Worm (Caenorhabditis elegans) whole organism, late embryonic: ENCODE measurements around the gene F36H1.12.

ENCODE experiments used
- C08G9.2 ChIP-seq: sonication (generic microtip); optimal IDR thresholded peaks from 2 replicates; lab custom pipeline; 2016; ENCODE audit warnings: mild to moderate bottlenecking, missing genetic modification characterization, moderate library complexity, missing compliant biosample characterization
- F13H6.1 ChIP-seq: sonication (generic microtip); optimal IDR thresholded peaks from 2 replicates; lab custom pipeline; 2016; ENCODE audit warnings: missing genetic modification characterization, missing compliant biosample characterization
- K09A11.1 ChIP-seq: sonication (generic microtip); optimal IDR thresholded peaks from 2 replicates; lab custom pipeline; 2017; ENCODE audit warnings: antibody characterized with exemption, mild to moderate bottlenecking, missing genetic modification characterization, missing compliant biosample characterization; ENCODE audit not compliant: insufficient read depth
- ama-1 ChIP-seq: fragments of 150-350 bp; optimal IDR thresholded peaks from 2 replicates; lab custom pipeline; 2014
- ceh-14 ChIP-seq: sonication (generic microtip); optimal IDR thresholded peaks from 2 replicates; lab custom pipeline; 2016; ENCODE audit warnings: missing genotype, missing genetic modification characterization, missing compliant biosample characterization
- ceh-18 ChIP-seq: sonication (generic microtip); optimal IDR thresholded peaks from 2 replicates; lab custom pipeline; 2016; ENCODE audit warnings: missing genetic modification characterization, missing compliant biosample characterization
- ceh-2 ChIP-seq: sonication (generic microtip); optimal IDR thresholded peaks from 2 replicates; lab custom pipeline; 2016; ENCODE audit warnings: missing genotype, missing genetic modification characterization, missing compliant biosample characterization
- ceh-31 ChIP-seq: sonication (generic microtip); optimal IDR thresholded peaks from 2 replicates; lab custom pipeline; 2016; ENCODE audit warnings: missing genetic modification characterization, missing compliant biosample characterization
- ceh-34 ChIP-seq: sonication (generic microtip); optimal IDR thresholded peaks from 2 replicates; lab custom pipeline; 2016; ENCODE audit warnings: mild to moderate bottlenecking, missing genetic modification characterization, missing compliant biosample characterization
- ceh-48 ChIP-seq: sonication (generic microtip); optimal IDR thresholded peaks from 2 replicates; lab custom pipeline; 2016; ENCODE audit warnings: missing genetic modification characterization, inconsistent platforms, missing compliant biosample characterization
- ceh-6 ChIP-seq: fragments of 200-800 bp; sonication (Bioruptor generic); optimal IDR thresholded peaks from 2 replicates; lab custom pipeline; 2018; ENCODE audit warnings: mild to moderate bottlenecking, missing genetic modification characterization, missing compliant biosample characterization
- che-1 ChIP-seq: sonication (generic microtip); optimal IDR thresholded peaks from 2 replicates; lab custom pipeline; 2016; ENCODE audit warnings: mild to moderate bottlenecking, missing genetic modification characterization, missing compliant biosample characterization
- dve-1 ChIP-seq: sonication (generic microtip); optimal IDR thresholded peaks from 2 replicates; lab custom pipeline; 2017; ENCODE audit warnings: antibody characterized with exemption, mild to moderate bottlenecking, missing genetic modification characterization, missing compliant biosample characterization
- elt-2 ChIP-seq: sonication (generic microtip); optimal IDR thresholded peaks from 2 replicates; lab custom pipeline; 2016; ENCODE audit warnings: missing genetic modification reagents, missing genetic modification characterization, missing compliant biosample characterization
- eyg-1 ChIP-seq: sonication (generic microtip); optimal IDR thresholded peaks from 2 replicates; lab custom pipeline; 2016; ENCODE audit warnings: missing genotype, missing genetic modification characterization, missing compliant biosample characterization
- hlh-15 ChIP-seq: sonication (generic microtip); optimal IDR thresholded peaks from 2 replicates; lab custom pipeline; 2016; ENCODE audit warnings: missing genetic modification characterization, missing compliant biosample characterization
- hlh-30 ChIP-seq: sonication (generic microtip); optimal IDR thresholded peaks from 2 replicates; lab custom pipeline; 2017; ENCODE audit warnings: antibody characterized with exemption, missing genetic modification characterization, missing compliant biosample characterization; ENCODE audit not compliant: insufficient read depth
- hlh-8 ChIP-seq: sonication (generic microtip); optimal IDR thresholded peaks from 2 replicates; lab custom pipeline; 2016; ENCODE audit warnings: missing genotype, missing genetic modification characterization, missing compliant biosample characterization
- lim-6 ChIP-seq: sonication (generic microtip); optimal IDR thresholded peaks from 2 replicates; lab custom pipeline; 2016; ENCODE audit warnings: missing genetic modification characterization, missing compliant biosample characterization
- madf-2 ChIP-seq: sonication (generic microtip); optimal IDR thresholded peaks from 2 replicates; lab custom pipeline; 2017; ENCODE audit warnings: missing genetic modification characterization, missing compliant biosample characterization
- nfya-1 ChIP-seq: sonication (generic microtip); optimal IDR thresholded peaks from 2 replicates; lab custom pipeline; 2017; ENCODE audit warnings: missing genetic modification characterization, mild to moderate bottlenecking, missing compliant biosample characterization, antibody characterized with exemption, moderate library complexity
- nhr-232 ChIP-seq: sonication (generic microtip); optimal IDR thresholded peaks from 2 replicates; lab custom pipeline; 2016; ENCODE audit warnings: missing genetic modification characterization, missing compliant biosample characterization
- pag-3 ChIP-seq: sonication (generic microtip); optimal IDR thresholded peaks from 2 replicates; lab custom pipeline; 2016; ENCODE audit warnings: missing compliant biosample characterization, missing genetic modification characterization, borderline replicate concordance
- pax-1 ChIP-seq: fragments of 150-350 bp; optimal IDR thresholded peaks from 2 replicates; lab custom pipeline; 2014; ENCODE audit warnings: missing biosample characterization, missing genetic modification characterization
- pha-2 ChIP-seq: sonication (generic microtip); optimal IDR thresholded peaks from 2 replicates; lab custom pipeline; 2017; ENCODE audit warnings: mild to moderate bottlenecking, missing genetic modification characterization, missing compliant biosample characterization
- pha-4 ChIP-seq: fragments of 150-350 bp; optimal IDR thresholded peaks from 2 replicates; lab custom pipeline; 2018; ENCODE audit warnings: missing biosample characterization, missing genetic modification reagents, missing genetic modification characterization
- pqm-1 ChIP-seq: sonication (generic microtip); optimal IDR thresholded peaks from 2 replicates; lab custom pipeline; 2016; ENCODE audit warnings: missing genetic modification characterization, missing compliant biosample characterization
- pros-1 ChIP-seq: fragments of 150-350 bp; optimal IDR thresholded peaks from 2 replicates; lab custom pipeline; 2014; ENCODE audit warnings: missing biosample characterization, missing genetic modification reagents, missing genetic modification characterization
- rnt-1 ChIP-seq: sonication (generic microtip); optimal IDR thresholded peaks from 2 replicates; lab custom pipeline; 2016; ENCODE audit warnings: missing genetic modification characterization, missing compliant biosample characterization
- sox-2 ChIP-seq: fragments of 200-800 bp; sonication (Bioruptor generic); IDR thresholded peaks from 2 replicates; pipeline ENCODE4 v1.3.6; 2022; ENCODE audit warnings: missing genetic modification reagents, missing genetic modification characterization, missing compliant biosample characterization
- tbx-7 ChIP-seq: sonication (generic microtip); optimal IDR thresholded peaks from 2 replicates; lab custom pipeline; 2016; ENCODE audit warnings: missing genotype, missing genetic modification characterization, missing compliant biosample characterization
- unc-3 ChIP-seq, 2 experiments: fragments of 200-800 bp in 1 of 2; sonication (Bioruptor generic) in 1 of 2; sonication (generic microtip) in 1 of 2; conservative IDR thresholded peaks in 1 of 2; optimal IDR thresholded peaks in 1 of 2; 2 replicates each; pipeline versions ENCODE4 v1.3.6 to Lab custom; 2016 to 2022; ENCODE audit warnings: missing compliant biosample characterization in 2 of 2, missing genetic modification characterization in 2 of 2, missing genetic modification reagents in 1 of 2
- unc-42 ChIP-seq: sonication (generic microtip); optimal IDR thresholded peaks from 2 replicates; lab custom pipeline; 2016; ENCODE audit warnings: missing genotype, missing genetic modification characterization, missing compliant biosample characterization
- unc-55 ChIP-seq: sonication (generic microtip); optimal IDR thresholded peaks from 2 replicates; lab custom pipeline; 2017; ENCODE audit warnings: missing biosample characterization, missing genetic modification reagents, missing genetic modification characterization
- zip-5 ChIP-seq: sonication (generic microtip); optimal IDR thresholded peaks from 2 replicates; lab custom pipeline; 2016; ENCODE audit warnings: missing genetic modification characterization, missing compliant biosample characterization

F36H1.12 gene

ce11 chrIV:11068314-11068713 lies 14.8 kb upstream of the F36H1.12 start:
- TF ChIP-seq elt-2 (tag; lab: Kevin White, UChicago) (no peak), unc-55 (peak; percentile 100), rnt-1 (tag; lab: Kevin White, UChicago) (peak; percentile 81), ceh-18 (tag; lab: Kevin White, UChicago) (peak; percentile 68), hlh-8 (tag; lab: Kevin White, UChicago) (no peak), nfya-1 (tag; lab: Kevin White, UChicago) (peak; percentile 47), hlh-30 (tag; lab: Kevin White, UChicago) (peak; percentile 55)

- TF ChIP-seq ceh-18 (tag; lab: Kevin White, UChicago) = peak; percentile 51
- no peak for TF ChIP-seq ceh-6 (GFP tag; lab: Kevin White, UChicago)
These were observed 13.5 kb upstream of the F36H1.12 start, which contains the start of gene ttr-17 for ce11 chrIV:11067003-11067402. Gene ttr-17 (minus strand): TSS chrIV:11067026.

ce11 chrIV:11063962-11064361 lies 10.5 kb upstream of the F36H1.12 start, which contains the start of gene ttr-16:
Gene ttr-16 (minus strand): TSS chrIV:11064137.
- TF ChIP-seq tbx-7 (tag; lab: Kevin White, UChicago) (no peak), pqm-1 (tag; lab: Kevin White, UChicago) (no peak), che-1 (tag; lab: Kevin White, UChicago) (no peak), pax-1 (tag; lab: Kevin White, UChicago) (no peak), rnt-1 (tag; lab: Kevin White, UChicago) (no peak), eyg-1 (tag; lab: Kevin White, UChicago) (no peak), C08G9.2 (tag; lab: Kevin White, UChicago) (no peak), ceh-18 (tag; lab: Kevin White, UChicago) (peak; percentile 30), hlh-8 (tag; lab: Kevin White, UChicago) (no peak), unc-55 (peak; percentile 88), unc-42 (tag; lab: Kevin White, UChicago) (no peak), nfya-1 (tag; lab: Kevin White, UChicago) (peak; percentile 77)

- TF ChIP-seq ceh-34 (tag; lab: Kevin White, UChicago) = no peak
- TF ChIP-seq unc-3 (GFP tag; conservative IDR thresholded peaks at IDR 0.05; lab: Robert Waterston, UW) = no peak
- no peak for TF ChIP-seq unc-3 (tag; optimal IDR thresholded peaks at IDR 0.05; lab: Kevin White, UChicago)
- no peak for TF ChIP-seq ceh-48 (tag; lab: Kevin White, UChicago)
- TF ChIP-seq madf-2 (tag; lab: Kevin White, UChicago) = no peak
- no peak for TF ChIP-seq ceh-2 (tag; lab: Kevin White, UChicago)
- TF ChIP-seq unc-42 (tag; lab: Kevin White, UChicago) = no peak
- TF ChIP-seq F13H6.1 (tag; lab: Kevin White, UChicago) = no peak
- TF ChIP-seq hlh-15 (tag; lab: Kevin White, UChicago) = no peak
- TF ChIP-seq C08G9.2 (tag; lab: Kevin White, UChicago) = no peak
- no peak for TF ChIP-seq pha-4
- TF ChIP-seq pros-1 (tag; lab: Kevin White, UChicago) = no peak
These were observed 9.6 kb upstream of the F36H1.12 start for ce11 chrIV:11062984-11063613.

ce11 chrIV:11051963-11052362 lies 1.5 kb downstream of the F36H1.12 start:
- no peak for TF ChIP-seq rnt-1 (tag; lab: Kevin White, UChicago)
- no peak for TF ChIP-seq K09A11.1 (tag; lab: Kevin White, UChicago)
- no peak for TF ChIP-seq zip-5 (tag; lab: Kevin White, UChicago)
- no peak for TF ChIP-seq ceh-18 (tag; lab: Kevin White, UChicago)
- TF ChIP-seq nhr-232 = no peak
- TF ChIP-seq hlh-15 (tag; lab: Kevin White, UChicago) = no peak
- no peak for TF ChIP-seq nfya-1 (tag; lab: Kevin White, UChicago)
- TF ChIP-seq pha-2 (tag; lab: Kevin White, UChicago) = no peak
- no peak for TF ChIP-seq dve-1
- no peak for TF ChIP-seq ceh-14
- no peak for TF ChIP-seq pag-3 (tag; lab: Kevin White, UChicago)
- no peak for TF ChIP-seq ceh-2 (tag; lab: Kevin White, UChicago)
- no peak for TF ChIP-seq eyg-1 (tag; lab: Kevin White, UChicago)
- no peak for TF ChIP-seq ceh-31 (tag; lab: Kevin White, UChicago)
- TF ChIP-seq elt-2 (tag; lab: Kevin White, UChicago) = no peak
- no peak for TF ChIP-seq pax-1 (tag; lab: Kevin White, UChicago)
- no peak for TF ChIP-seq ama-1 (lab: Kevin White, UChicago)
- no peak for TF ChIP-seq sox-2
- no peak for TF ChIP-seq che-1 (tag; lab: Kevin White, UChicago)
- TF ChIP-seq lim-6 (tag; lab: Kevin White, UChicago) = no peak
